Worm (Caenorhabditis elegans) whole organism, L4 larva: ENCODE measurements around the gene F01E11.3.

Source experiments
- F10B5.3 ChIP-seq: sonication (generic microtip); optimal IDR thresholded peaks from 2 replicates; lab custom pipeline; 2016; ENCODE audit warnings: mild to moderate bottlenecking, missing genetic modification characterization, missing compliant biosample characterization
- F26F4.8 ChIP-seq: fragments of 200-800 bp; sonication (Bioruptor generic); conservative IDR thresholded peaks from 2 replicates; pipeline ENCODE4 v1.3.6; 2022; ENCODE audit warnings: missing genetic modification characterization, missing compliant biosample characterization
- T20F7.1 ChIP-seq: fragments of 200-800 bp; sonication (Bioruptor generic); optimal IDR thresholded peaks from 2 replicates; lab custom pipeline; 2018; ENCODE audit warnings: mild to moderate bottlenecking, missing genetic modification characterization, missing compliant biosample characterization
- T26A8.4 ChIP-seq: fragments of 200-800 bp; sonication (Bioruptor generic); IDR thresholded peaks from 2 replicates; pipeline ENCODE4 v1.3.6; 2022; ENCODE audit warnings: missing genetic modification characterization, missing compliant biosample characterization
- Y75B8A.6 ChIP-seq: fragments of 200-800 bp; sonication (Bioruptor generic); IDR thresholded peaks from 2 replicates; pipeline ENCODE4 v1.3.6; 2022; ENCODE audit warnings: missing genetic modification reagents, missing genetic modification characterization, missing compliant biosample characterization
- ZK337.2 ChIP-seq: fragments of 200-800 bp; sonication (Bioruptor generic); IDR thresholded peaks from 2 replicates; pipeline ENCODE4 v1.3.6; 2022; ENCODE audit warnings: missing genetic modification reagents, missing genetic modification characterization, missing compliant biosample characterization
- ZK546.5 ChIP-seq, 2 experiments: sonication (generic microtip); optimal IDR thresholded peaks; 2 replicates each; lab custom pipeline; 2017; ENCODE audit warnings: missing biosample characterization in 2 of 2, missing genetic modification characterization in 2 of 2
- aha-1 ChIP-seq: fragments of 150-350 bp; peaks from one replicate; lab custom pipeline; 2014; ENCODE audit warnings: missing biosample characterization, missing genetic modification characterization
- aly-2 ChIP-seq: sonication (generic microtip); optimal IDR thresholded peaks from 2 replicates; lab custom pipeline; 2018; ENCODE audit warnings: missing biosample characterization, missing genetic modification characterization
- arid-1 ChIP-seq: fragments of 200-800 bp; sonication (Bioruptor generic); conservative IDR thresholded peaks from 2 replicates; pipeline ENCODE4 v1.3.6; 2022; ENCODE audit warnings: missing genetic modification reagents, missing genetic modification characterization, missing compliant biosample characterization
- ceh-20 ChIP-seq: fragments of 200-800 bp; sonication (Bioruptor generic); IDR thresholded peaks from 2 replicates; pipeline ENCODE4 v1.3.6; 2022; ENCODE audit warnings: missing genetic modification reagents, missing genetic modification characterization, missing compliant biosample characterization
- ceh-44 ChIP-seq: fragments of 200-800 bp; sonication (Bioruptor generic); IDR thresholded peaks from 2 replicates; pipeline ENCODE4 v1.3.6; 2022; ENCODE audit warnings: missing genetic modification reagents, missing genetic modification characterization, missing compliant biosample characterization
- ceh-62 ChIP-seq: sonication (generic microtip); optimal IDR thresholded peaks from 2 replicates; lab custom pipeline; 2017; ENCODE audit warnings: missing biosample characterization, missing genetic modification characterization
- daf-16 ChIP-seq, 3 experiments: sonication (generic microtip); optimal IDR thresholded peaks; 2 replicates each; lab custom pipeline; 2016 to 2017; ENCODE audit warnings: missing genetic modification characterization in 3 of 3, missing genetic modification reagents in 3 of 3, mild to moderate bottlenecking in 2 of 3, missing compliant biosample characterization in 2 of 3, missing biosample characterization in 1 of 3, moderate library complexity in 1 of 3
- daf-19 ChIP-seq: fragments of 200-800 bp; sonication (Bioruptor generic); conservative IDR thresholded peaks from 2 replicates; pipeline ENCODE4 v1.3.6; 2022; ENCODE audit warnings: missing genetic modification characterization, missing compliant biosample characterization
- dmd-6 ChIP-seq: fragments of 200-800 bp; sonication (Bioruptor generic); IDR thresholded peaks from 2 replicates; pipeline ENCODE4 v1.3.6; 2022; ENCODE audit warnings: missing genetic modification reagents, missing genetic modification characterization, missing compliant biosample characterization
- dmd-8 ChIP-seq: fragments of 200-800 bp; sonication (Bioruptor generic); IDR thresholded peaks from 2 replicates; pipeline ENCODE4 v1.3.6; 2022; ENCODE audit warnings: missing genetic modification characterization, missing compliant biosample characterization
- dpl-1 ChIP-seq: fragments of 150-350 bp; optimal IDR thresholded peaks from 2 replicates; lab custom pipeline; 2014; ENCODE audit warnings: missing biosample characterization, missing genetic modification reagents, missing genetic modification characterization
- dve-1 ChIP-seq: sonication (generic microtip); optimal IDR thresholded peaks from 2 replicates; lab custom pipeline; 2017; ENCODE audit warnings: antibody characterized with exemption, mild to moderate bottlenecking, missing genetic modification characterization, missing compliant biosample characterization; ENCODE audit not compliant: insufficient read depth
- egl-27 ChIP-seq: sonication (generic microtip); optimal IDR thresholded peaks from 3 replicates; lab custom pipeline; 2017; ENCODE audit warnings: missing biosample characterization, missing genetic modification reagents, missing genetic modification characterization
- fkh-10 ChIP-seq: fragments of 150-350 bp; optimal IDR thresholded peaks from 2 replicates; lab custom pipeline; 2014; ENCODE audit warnings: missing biosample characterization, missing genetic modification reagents, missing genetic modification characterization
- hif-1 ChIP-seq, 2 experiments: sonication (generic microtip); optimal IDR thresholded peaks; 2 replicates each; lab custom pipeline; 2016 to 2017; ENCODE audit warnings: missing compliant biosample characterization in 2 of 2, missing genetic modification characterization in 2 of 2, missing genetic modification reagents in 2 of 2, missing genotype in 2 of 2, mild to moderate bottlenecking in 1 of 2
- hlh-11 ChIP-seq: fragments of 200-800 bp; sonication (Bioruptor generic); optimal IDR thresholded peaks from 2 replicates; lab custom pipeline; 2018; ENCODE audit warnings: mild to moderate bottlenecking, missing genetic modification characterization, missing compliant biosample characterization
- hmg-1.1 ChIP-seq: fragments of 200-800 bp; sonication (Bioruptor generic); IDR thresholded peaks from 2 replicates; pipeline ENCODE4 v1.3.6; 2022; ENCODE audit warnings: missing genetic modification reagents, missing genetic modification characterization, missing compliant biosample characterization
- jun-1 ChIP-seq: fragments of 150-350 bp; optimal IDR thresholded peaks from 2 replicates; lab custom pipeline; 2014; ENCODE audit warnings: missing biosample characterization, missing genetic modification reagents, missing genetic modification characterization
- lin-29 ChIP-seq: fragments of 200-800 bp; sonication (Bioruptor generic); IDR thresholded peaks from 2 replicates; pipeline ENCODE4 v1.3.6; 2022; ENCODE audit warnings: missing genetic modification reagents, missing genetic modification characterization, missing compliant biosample characterization
- lin-39 ChIP-seq: fragments of 150-350 bp; optimal IDR thresholded peaks from 2 replicates; lab custom pipeline; 2014; ENCODE audit warnings: missing biosample characterization, missing genetic modification reagents, missing genetic modification characterization
- mdl-1 ChIP-seq, 2 experiments: fragments of 150-350 bp in 1 of 2; sonication (generic microtip) in 1 of 2; optimal IDR thresholded peaks; 2 replicates each; lab custom pipeline; 2014 to 2017; ENCODE audit warnings: missing biosample characterization in 2 of 2, missing genetic modification characterization in 2 of 2
- mep-1 ChIP-seq: fragments of 150-350 bp; sonication (generic microtip); optimal IDR thresholded peaks from 3 replicates; lab custom pipeline; 2014; ENCODE audit warnings: missing biosample characterization, missing genetic modification characterization
- mes-2 ChIP-seq: sonication (generic microtip); optimal IDR thresholded peaks from 2 replicates; lab custom pipeline; 2016; ENCODE audit warnings: missing genotype, mild to moderate bottlenecking, missing genetic modification characterization, missing compliant biosample characterization; ENCODE audit not compliant: poor library complexity, severe bottlenecking
- nhr-102 ChIP-seq: sonication (generic microtip); optimal IDR thresholded peaks from 2 replicates; lab custom pipeline; 2016; ENCODE audit warnings: mild to moderate bottlenecking, missing genetic modification characterization, moderate library complexity, missing compliant biosample characterization
- nhr-111 ChIP-seq: fragments of 200-800 bp; sonication (Bioruptor generic); optimal IDR thresholded peaks from 2 replicates; lab custom pipeline; 2018; ENCODE audit warnings: mild to moderate bottlenecking, missing genetic modification characterization, missing compliant biosample characterization
- nhr-25 ChIP-seq: sonication (generic microtip); optimal IDR thresholded peaks from 2 replicates; lab custom pipeline; 2017; ENCODE audit warnings: missing genetic modification characterization, mild to moderate bottlenecking, missing compliant biosample characterization, antibody characterized with exemption, moderate library complexity, borderline replicate concordance; ENCODE audit not compliant: insufficient read depth
- nhr-28 ChIP-seq: fragments of 150-350 bp; optimal IDR thresholded peaks from 2 replicates; lab custom pipeline; 2014; ENCODE audit warnings: missing biosample characterization, missing genetic modification characterization
- nhr-41 ChIP-seq: fragments of 200-800 bp; sonication (Bioruptor generic); IDR thresholded peaks from 2 replicates; pipeline ENCODE4 v1.3.6; 2022; ENCODE audit warnings: missing genetic modification reagents, missing genetic modification characterization, missing compliant biosample characterization
- nhr-76 ChIP-seq: fragments of 150-350 bp; optimal IDR thresholded peaks from 2 replicates; lab custom pipeline; 2014; ENCODE audit warnings: missing biosample characterization, missing genetic modification characterization
- nhr-77 ChIP-seq: fragments of 150-350 bp; optimal IDR thresholded peaks from 2 replicates; lab custom pipeline; 2014; ENCODE audit warnings: missing biosample characterization, missing genetic modification characterization
- pha-4 ChIP-seq, 2 experiments: fragments of 150-350 bp in 1 of 2; fragments of 200-800 bp in 1 of 2; sonication (Bioruptor generic) in 1 of 2; IDR thresholded peaks in 1 of 2; optimal IDR thresholded peaks in 1 of 2; 2 replicates each; pipeline versions ENCODE4 v1.3.6 to Lab custom; 2014 to 2022; ENCODE audit warnings: missing genetic modification characterization in 2 of 2, missing genetic modification reagents in 2 of 2, missing biosample characterization in 1 of 2, missing compliant biosample characterization in 1 of 2
- php-3 ChIP-seq: fragments of 200-800 bp; sonication (Bioruptor generic); IDR thresholded peaks from 2 replicates; pipeline ENCODE4 v1.3.6; 2022; ENCODE audit warnings: missing genetic modification reagents, missing genetic modification characterization, missing compliant biosample characterization
- pqm-1 ChIP-seq: sonication (generic microtip); optimal IDR thresholded peaks from 2 replicates; lab custom pipeline; 2017; ENCODE audit warnings: missing biosample characterization, missing genetic modification characterization
- rbr-2 ChIP-seq: sonication (generic microtip); optimal IDR thresholded peaks from 2 replicates; lab custom pipeline; 2016; ENCODE audit warnings: missing genotype, missing genetic modification characterization, missing compliant biosample characterization
- saeg-2 ChIP-seq: fragments of 200-800 bp; sonication (Bioruptor generic); IDR thresholded peaks from 2 replicates; pipeline ENCODE4 v1.3.6; 2022; ENCODE audit warnings: missing genetic modification reagents, missing genetic modification characterization, missing compliant biosample characterization
- sdz-12 ChIP-seq: fragments of 200-800 bp; sonication (Bioruptor generic); optimal IDR thresholded peaks from 2 replicates; lab custom pipeline; 2018; ENCODE audit warnings: mild to moderate bottlenecking, missing genetic modification characterization, missing compliant biosample characterization
- skn-1 ChIP-seq: fragments of 150-350 bp; optimal IDR thresholded peaks from 2 replicates; lab custom pipeline; 2014; ENCODE audit warnings: missing biosample characterization, missing genetic modification characterization
- snpc-1.2 ChIP-seq: fragments of 200-800 bp; sonication (Bioruptor generic); IDR thresholded peaks from 2 replicates; pipeline ENCODE4 v1.3.6; 2022; ENCODE audit warnings: missing genetic modification reagents, missing genetic modification characterization, missing compliant biosample characterization
- spr-3 ChIP-seq: fragments of 200-800 bp; sonication (Bioruptor generic); optimal IDR thresholded peaks from 2 replicates; lab custom pipeline; 2018; ENCODE audit warnings: mild to moderate bottlenecking, missing genetic modification characterization, missing compliant biosample characterization
- zag-1 ChIP-seq: fragments of 150-350 bp; optimal IDR thresholded peaks from 2 replicates; lab custom pipeline; 2014; ENCODE audit warnings: missing biosample characterization, missing genetic modification characterization
- zfp-2 ChIP-seq: sonication (generic microtip); optimal IDR thresholded peaks from 2 replicates; lab custom pipeline; 2016; ENCODE audit warnings: mild to moderate bottlenecking, missing genetic modification characterization, missing compliant biosample characterization
- zip-11 ChIP-seq: fragments of 200-800 bp; sonication (Bioruptor generic); IDR thresholded peaks from 2 replicates; pipeline ENCODE4 v1.3.6; 2022; ENCODE audit warnings: missing genetic modification characterization, missing compliant biosample characterization
- zip-2 ChIP-seq: fragments of 150-350 bp; optimal IDR thresholded peaks from 2 replicates; lab custom pipeline; 2014; ENCODE audit warnings: missing biosample characterization, missing genetic modification characterization
- ztf-11 ChIP-seq: fragments of 150-350 bp; optimal IDR thresholded peaks from 2 replicates; lab custom pipeline; 2014; ENCODE audit warnings: missing biosample characterization, missing genetic modification characterization

Gene F01E11.3

DNA sequence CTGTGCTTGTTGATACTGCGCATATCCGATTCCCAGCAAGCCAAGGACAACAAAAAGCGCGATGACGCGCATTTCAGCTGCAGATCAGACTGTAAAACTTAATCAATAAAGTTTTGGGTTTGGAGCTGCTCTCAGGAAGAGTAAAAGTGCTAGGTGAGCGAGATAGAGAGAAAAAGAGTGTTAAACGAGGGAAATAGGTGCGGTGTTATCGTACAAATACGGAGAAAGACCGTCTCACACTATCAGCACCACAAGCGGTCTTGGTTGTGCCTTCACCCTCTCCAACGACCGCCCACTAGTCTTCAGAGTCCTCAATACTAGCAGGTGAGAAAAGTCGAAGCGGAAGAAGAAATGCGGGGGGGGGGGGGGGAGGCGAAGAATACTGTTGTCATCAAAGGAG lies 38.6 kb upstream of the F01E11.3 start, which contains the start of gene F14B8.5:
F14B8.5 (minus strand) TSS at position 127 of the 400 bp plus-strand sequence.
- TF ChIP-seq spr-3 (GFP tag; lab: Kevin White, UChicago) (no peak), nhr-77 (tag; lab: Kevin White, UChicago) (no peak), hif-1 (tag; optimal IDR thresholded peaks at IDR 0.05; lab: Kevin White, UChicago) (no peak), pqm-1 (peak; percentile 14), zip-11 (no peak), F10B5.3 (tag; lab: Kevin White, UChicago) (no peak), mdl-1 (tag; optimal IDR thresholded peaks at IDR 0.05; lab: Kevin White, UChicago) (no peak), ZK546.5 (tag; optimal IDR thresholded peaks at IDR 0.05; lab: Kevin White, UChicago) (no peak), saeg-2 (GFP tag; lab: Robert Waterston, UW) (no peak), T20F7.1 (no peak), nhr-25 (no peak), ceh-62 (tag; lab: Kevin White, UChicago) (no peak), dmd-6 (GFP tag; lab: Robert Waterston, UW) (peak; percentile 22; the same call in 1 of the 2 replicates), T26A8.4 (no peak), aly-2 (tag; lab: Kevin White, UChicago) (no peak), hmg-1.1 (GFP tag; lab: Robert Waterston, UW) (no peak), lin-29 (GFP tag; lab: Robert Waterston, UW) (no peak), sdz-12 (GFP tag; lab: Kevin White, UChicago) (no peak), nhr-102 (tag; lab: Kevin White, UChicago) (no peak), nhr-76 (tag; lab: Kevin White, UChicago) (no peak), daf-16 (GFP tag; optimal IDR thresholded peaks at IDR 0.05; lab: Kevin White, UChicago) (no peak), daf-16 (tag; optimal IDR thresholded peaks at IDR 0.05; lab: Kevin White, UChicago) (peak; percentile 46), nhr-111 (GFP tag; lab: Kevin White, UChicago) (no peak), dve-1 (peak; percentile 1), F26F4.8 (GFP tag; lab: Robert Waterston, UW) (no peak), zfp-2 (no peak), daf-19 (GFP tag; lab: Robert Waterston, UW) (no peak), zag-1 (tag; lab: Kevin White, UChicago) (no peak), ceh-44 (GFP tag; lab: Robert Waterston, UW) (no peak), jun-1 (tag; lab: Kevin White, UChicago) (no peak), mes-2 (tag; lab: Kevin White, UChicago) (no peak), php-3 (GFP tag; lab: Robert Waterston, UW) (no peak), nhr-41 (GFP tag; lab: Robert Waterston, UW) (no peak), Y75B8A.6 (GFP tag; lab: Robert Waterston, UW) (no peak), pha-4 (GFP tag; IDR thresholded peaks at IDR 0.05; lab: Robert Waterston, UW) (no peak), pha-4 (tag; optimal IDR thresholded peaks at IDR 0.05; lab: Kevin White, UChicago) (no peak), dmd-8 (no peak), lin-39 (tag; lab: Kevin White, UChicago) (no peak), ZK337.2 (GFP tag; lab: Robert Waterston, UW) (no peak), aha-1 (tag; lab: Kevin White, UChicago) (peak; percentile 87), nhr-28 (peak; percentile 11), dpl-1 (GFP tag; lab: Kevin White, UChicago) (no peak), ztf-11 (tag; lab: Kevin White, UChicago) (no peak), mep-1 (tag; lab: Kevin White, UChicago) (no peak), ceh-20 (GFP tag; lab: Robert Waterston, UW) (no peak), skn-1 (tag; lab: Kevin White, UChicago) (no peak), egl-27 (tag; lab: Kevin White, UChicago) (no peak), snpc-1.2 (GFP tag; lab: Robert Waterston, UW) (no peak), fkh-10 (GFP tag; lab: Kevin White, UChicago) (no peak), rbr-2 (tag; lab: Kevin White, UChicago) (no peak), arid-1 (GFP tag; lab: Robert Waterston, UW) (no peak), hlh-11 (tag; lab: Kevin White, UChicago) (peak; percentile 45), zip-2 (no peak)
